Fruit fly (Drosophila melanogaster) whole organism, adult: ENCODE data around the gene CG5104.

ENCODE experiments used
- CG11617 ChIP-seq: fragments of 200-800 bp; sonication (Bioruptor generic); optimal IDR thresholded peaks from 2 replicates; lab custom pipeline; 2017; ENCODE audit warnings: mild to moderate bottlenecking, missing biosample characterization, missing genetic modification reagents, missing genetic modification characterization
- CG12768 ChIP-seq: fragments of 200-800 bp; sonication (Bioruptor generic); optimal IDR thresholded peaks from 2 replicates; lab custom pipeline; 2017; ENCODE audit warnings: missing biosample characterization, missing genetic modification characterization, mild to moderate bottlenecking, moderate library complexity, missing genetic modification reagents
- CG14711 ChIP-seq: fragments of 200-800 bp; sonication (Bioruptor generic); optimal IDR thresholded peaks from 2 replicates; lab custom pipeline; 2018; ENCODE audit warnings: missing biosample characterization, mild to moderate bottlenecking, missing genetic modification characterization, moderate library complexity
- CG1620 ChIP-seq: fragments of 200-800 bp; sonication (Bioruptor generic); optimal IDR thresholded peaks from 2 replicates; lab custom pipeline; 2016; ENCODE audit warnings: missing biosample characterization, missing genetic modification characterization
- CG33017 ChIP-seq: fragments of 200-800 bp; sonication (Bioruptor generic); optimal IDR thresholded peaks from 2 replicates; lab custom pipeline; 2018; ENCODE audit warnings: missing biosample characterization, mild to moderate bottlenecking, missing genetic modification characterization, moderate library complexity
- CG5204 ChIP-seq: fragments of 200-800 bp; sonication (Bioruptor generic); optimal IDR thresholded peaks from 2 replicates; lab custom pipeline; 2016; ENCODE audit warnings: missing biosample characterization, missing genetic modification characterization
- CG7045 ChIP-seq: fragments of 200-800 bp; sonication (Bioruptor generic); optimal IDR thresholded peaks from 2 replicates; lab custom pipeline; 2017; ENCODE audit warnings: missing biosample characterization, mild to moderate bottlenecking, missing genetic modification characterization
- CG7101 ChIP-seq: fragments of 200-800 bp; sonication (Bioruptor generic); optimal IDR thresholded peaks from 2 replicates; lab custom pipeline; 2018; ENCODE audit warnings: missing biosample characterization, mild to moderate bottlenecking, missing genetic modification characterization, moderate library complexity
- Clk ChIP-seq: fragments of 200-800 bp; sonication (Bioruptor generic); optimal IDR thresholded peaks from 2 replicates; lab custom pipeline; 2017; ENCODE audit warnings: missing biosample characterization, missing genetic modification characterization
- Crg-1 ChIP-seq: fragments of 200-800 bp; sonication (Bioruptor generic); optimal IDR thresholded peaks from 2 replicates; lab custom pipeline; 2016; ENCODE audit warnings: missing biosample characterization, missing genetic modification characterization
- Hr96 ChIP-seq: fragments of 200-800 bp; sonication (Bioruptor generic); optimal IDR thresholded peaks from 2 replicates; lab custom pipeline; 2016; ENCODE audit warnings: missing biosample characterization, missing genetic modification characterization
- Mnt ChIP-seq: fragments of 200-800 bp; sonication (Bioruptor generic); optimal IDR thresholded peaks from 2 replicates; lab custom pipeline; 2016; ENCODE audit warnings: missing biosample characterization, mild to moderate bottlenecking, missing genetic modification characterization
- bab1 ChIP-seq: fragments of 200-800 bp; sonication (Bioruptor generic); optimal IDR thresholded peaks from 3 replicates; lab custom pipeline; 2019; ENCODE audit warnings: missing biosample characterization, mild to moderate bottlenecking, missing genetic modification characterization, moderate library complexity
- cic ChIP-seq: fragments of 200-800 bp; sonication (Bioruptor generic); optimal IDR thresholded peaks from 2 replicates; lab custom pipeline; 2017; ENCODE audit warnings: missing biosample characterization, mild to moderate bottlenecking, missing genetic modification characterization, moderate library complexity
- cnc ChIP-seq, 2 experiments: fragments of >200 bp; optimal IDR thresholded peaks; 2 replicates each; lab custom pipeline; 2017
- kay ChIP-seq: fragments of 200-800 bp; sonication (Bioruptor generic); peaks from one replicate; lab custom pipeline; 2016; ENCODE audit warnings: missing biosample characterization, missing genetic modification characterization, borderline replicate concordance
- ovo ChIP-seq: fragments of 200-800 bp; sonication (Bioruptor generic); optimal IDR thresholded peaks from 2 replicates; lab custom pipeline; 2016; ENCODE audit warnings: missing biosample characterization, missing genetic modification characterization
- pad ChIP-seq: fragments of 200-800 bp; sonication (Bioruptor generic); optimal IDR thresholded peaks from 3 replicates; lab custom pipeline; 2017; ENCODE audit warnings: missing biosample characterization, missing genetic modification characterization, mild to moderate bottlenecking, moderate library complexity, missing genetic modification reagents
- tj ChIP-seq: fragments of 200-800 bp; sonication (Bioruptor generic); optimal IDR thresholded peaks from 3 replicates; lab custom pipeline; 2017; ENCODE audit warnings: missing biosample characterization, mild to moderate bottlenecking, missing genetic modification characterization, moderate library complexity
- toe ChIP-seq: fragments of 200-800 bp; sonication (Bioruptor generic); optimal IDR thresholded peaks from 2 replicates; lab custom pipeline; 2016; ENCODE audit warnings: missing biosample characterization, missing genetic modification characterization

CG5104 gene

DNA sequence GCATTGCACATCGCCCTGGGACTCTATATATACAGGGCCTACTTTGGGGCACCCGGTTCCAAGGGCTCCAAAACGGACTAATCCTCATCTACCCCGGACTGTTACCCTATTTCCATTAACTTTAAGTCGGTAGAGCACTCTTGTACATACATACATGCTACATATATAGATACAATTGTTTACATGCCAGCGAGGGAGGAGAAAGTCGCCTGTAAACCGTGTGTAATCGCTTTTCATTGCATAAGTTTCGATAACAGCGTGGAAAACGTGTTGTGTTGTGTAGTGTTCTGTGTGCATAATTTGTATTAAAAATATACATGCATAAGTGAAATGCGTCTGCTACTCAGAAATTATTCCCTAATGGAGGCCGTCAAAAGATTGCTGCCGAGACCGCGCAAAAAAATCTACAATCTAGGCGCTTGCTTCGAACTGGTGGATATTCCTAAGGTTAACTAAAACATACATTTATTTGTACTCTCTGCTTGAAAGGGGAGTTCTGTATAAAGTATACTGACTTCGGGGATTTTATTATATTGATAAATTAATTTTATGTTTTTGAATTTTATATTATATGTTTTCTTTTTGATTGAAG, 46.5 kb upstream of the CG5104 start, which contains the start of gene isoQC:
TSS of gene isoQC (plus strand) at position 270 of the 592 bp plus-strand sequence.
- TF ChIP-seq CG14711 (no peak), CG5204 (GFP tag; lab: Kevin White, UChicago) (no peak), kay (GFP tag; lab: Kevin White, UChicago) (peak; percentile 90), cic (no peak), ovo (no peak), Mnt (GFP tag; lab: Kevin White, UChicago) (peak; percentile 60)

dm6 chr3L:20474789-20475208, 46.0 kb upstream of the CG5104 start:
- TF ChIP-seq CG5204 (GFP tag; lab: Kevin White, UChicago) (peak; percentile 78), pad (peak; percentile 68), tj (GFP tag; lab: Kevin White, UChicago) (peak; percentile 71), CG12768 (peak; percentile 91), cic (peak; percentile 80), CG1620 (GFP tag; lab: Kevin White, UChicago) (peak; percentile 93), CG11617 (GFP tag; lab: Kevin White, UChicago) (peak; percentile 91), CG7101 (peak; percentile 90), toe (peak; percentile 91), cnc (optimal IDR thresholded peaks at IDR 0.05; lab: Kevin White, UChicago) (no peak), Hr96 (peak; percentile 61), Crg-1 (GFP tag; lab: Kevin White, UChicago) (peak; percentile 90), CG14711 (peak; percentile 86), ovo (peak; percentile 68), Mnt (GFP tag; lab: Kevin White, UChicago) (peak; percentile 68), kay (GFP tag; lab: Kevin White, UChicago) (peak; percentile 85), Clk (peak; percentile 79), CG7045 (GFP tag; lab: Kevin White, UChicago) (peak; percentile 91), bab1 (GFP tag; lab: Kevin White, UChicago) (peak; percentile 90), CG33017 (tag; lab: Kevin White, UChicago) (peak; percentile 90)

dm6 chr3L:20487649-20488048, 33.2 kb upstream of the CG5104 start:
- TF ChIP-seq CG1620 (GFP tag; lab: Kevin White, UChicago): no peak
- no peak for TF ChIP-seq Mnt (GFP tag; lab: Kevin White, UChicago)
- no peak for TF ChIP-seq cnc (optimal IDR thresholded peaks at IDR 0.05; lab: Kevin White, UChicago)
- TF ChIP-seq CG5204 (GFP tag; lab: Kevin White, UChicago): no peak
- TF ChIP-seq toe: no peak
- no peak for TF ChIP-seq Hr96
- TF ChIP-seq CG7045 (GFP tag; lab: Kevin White, UChicago): no peak
- TF ChIP-seq cic: no peak
- no peak for TF ChIP-seq Crg-1 (GFP tag; lab: Kevin White, UChicago)
- TF ChIP-seq CG14711: no peak
- TF ChIP-seq pad: no peak
- TF ChIP-seq CG33017 (tag; lab: Kevin White, UChicago): no peak
- no peak for TF ChIP-seq CG11617 (GFP tag; lab: Kevin White, UChicago)
- no peak for TF ChIP-seq CG12768
- no peak for TF ChIP-seq ovo
- no peak for TF ChIP-seq tj (GFP tag; lab: Kevin White, UChicago)
- TF ChIP-seq Clk: no peak
- no peak for TF ChIP-seq kay (GFP tag; lab: Kevin White, UChicago)

- TF ChIP-seq CG7101: no peak
These were observed 29.2 kb upstream of the CG5104 start, which contains the start of gene ND-39 for dm6 chr3L:20491525-20492132. TSS of gene ND-39 (plus strand) at chr3L:20492082.

- no peak for TF ChIP-seq Crg-1 (GFP tag; lab: Kevin White, UChicago)
- TF ChIP-seq toe: no peak
- peak; percentile 58 for TF ChIP-seq CG12768
- TF ChIP-seq Mnt (GFP tag; lab: Kevin White, UChicago): peak; percentile 10
- TF ChIP-seq cic: peak; percentile 21
- peak; percentile 75 for TF ChIP-seq CG11617 (GFP tag; lab: Kevin White, UChicago)
- TF ChIP-seq cnc (optimal IDR thresholded peaks at IDR 0.05; lab: Kevin White, UChicago): no peak
- TF ChIP-seq CG7045 (GFP tag; lab: Kevin White, UChicago): peak; percentile 19
- TF ChIP-seq CG7101: peak; percentile 81
- no peak for TF ChIP-seq kay (GFP tag; lab: Kevin White, UChicago)
- peak; percentile 2 for TF ChIP-seq pad
- no peak for TF ChIP-seq Clk
- TF ChIP-seq ovo: no peak
- TF ChIP-seq CG1620 (GFP tag; lab: Kevin White, UChicago): peak; percentile 11
- peak; percentile 78 for TF ChIP-seq CG14711
- peak; percentile 63 for TF ChIP-seq tj (GFP tag; lab: Kevin White, UChicago)
- peak; percentile 16 for TF ChIP-seq Hr96
- peak; percentile 95 for TF ChIP-seq bab1 (GFP tag; lab: Kevin White, UChicago)
- TF ChIP-seq CG5204 (GFP tag; lab: Kevin White, UChicago): peak; percentile 24
- TF ChIP-seq CG33017 (tag; lab: Kevin White, UChicago): peak; percentile 76
These were observed 27.2 kb upstream of the CG5104 start for dm6 chr3L:20493417-20494261.

dm6 chr3L:20494262-20494601, 26.6 kb upstream of the CG5104 start:
- TF ChIP-seq Clk (no peak), cnc (optimal IDR thresholded peaks at IDR 0.05; lab: Kevin White, UChicago) (no peak), CG5204 (GFP tag; lab: Kevin White, UChicago) (no peak), ovo (no peak), Mnt (GFP tag; lab: Kevin White, UChicago) (no peak), CG1620 (GFP tag; lab: Kevin White, UChicago) (no peak), Crg-1 (GFP tag; lab: Kevin White, UChicago) (no peak), CG14711 (no peak), CG11617 (GFP tag; lab: Kevin White, UChicago) (no peak), CG7101 (no peak), kay (GFP tag; lab: Kevin White, UChicago) (no peak), CG33017 (tag; lab: Kevin White, UChicago) (no peak), pad (no peak), cic (no peak), tj (GFP tag; lab: Kevin White, UChicago) (no peak), CG7045 (GFP tag; lab: Kevin White, UChicago) (no peak)
